Worm (Caenorhabditis elegans) whole organism, L3 larva: ENCODE data around the gene ZC196.4.

Source experiments
- R02D3.7 ChIP-seq: fragments of 150-350 bp; optimal IDR thresholded peaks from 2 replicates; lab custom pipeline; 2014; ENCODE audit warnings: missing biosample characterization, missing genetic modification characterization
- ZK546.5 ChIP-seq: sonication (generic microtip); optimal IDR thresholded peaks from 2 replicates; lab custom pipeline; 2017; ENCODE audit warnings: missing biosample characterization, missing genetic modification characterization
- aly-2 ChIP-seq: fragments of 150-350 bp; optimal IDR thresholded peaks from 2 replicates; lab custom pipeline; 2014; ENCODE audit warnings: missing biosample characterization, missing genetic modification characterization
- ceh-16 ChIP-seq: sonication (generic microtip); optimal IDR thresholded peaks from 2 replicates; lab custom pipeline; 2017; ENCODE audit warnings: missing biosample characterization, missing genetic modification characterization
- ceh-28 ChIP-seq: fragments of 150-350 bp; optimal IDR thresholded peaks from 2 replicates; lab custom pipeline; 2014; ENCODE audit warnings: missing biosample characterization, missing genetic modification reagents, missing genetic modification characterization
- ceh-82 ChIP-seq: fragments of 150-350 bp; optimal IDR thresholded peaks from 2 replicates; lab custom pipeline; 2014; ENCODE audit warnings: missing biosample characterization, missing genetic modification characterization
- ceh-9 ChIP-seq: sonication (generic microtip); optimal IDR thresholded peaks from 2 replicates; lab custom pipeline; 2018; ENCODE audit warnings: missing biosample characterization, missing genetic modification characterization
- daf-12 ChIP-seq: fragments of 150-350 bp; optimal IDR thresholded peaks from 2 replicates; lab custom pipeline; 2014; ENCODE audit warnings: missing biosample characterization, missing genetic modification reagents, missing genetic modification characterization
- egl-27 ChIP-seq: sonication (generic microtip); optimal IDR thresholded peaks from 4 replicates; lab custom pipeline; 2017; ENCODE audit warnings: missing biosample characterization, missing genetic modification reagents, missing genetic modification characterization
- egl-5 ChIP-seq: fragments of 150-350 bp; optimal IDR thresholded peaks from 2 replicates; lab custom pipeline; 2017; ENCODE audit warnings: missing biosample characterization, missing genetic modification reagents, missing genetic modification characterization, inconsistent platforms
- elt-1 ChIP-seq: fragments of 150-350 bp; optimal IDR thresholded peaks from 2 replicates; lab custom pipeline; 2014; ENCODE audit warnings: missing biosample characterization, missing genetic modification characterization
- elt-2 ChIP-seq: sonication (generic microtip); optimal IDR thresholded peaks from 2 replicates; lab custom pipeline; 2016; ENCODE audit warnings: missing genetic modification reagents, mild to moderate bottlenecking, missing genetic modification characterization, missing compliant biosample characterization
- elt-3 ChIP-seq, 3 experiments: fragments of 150-350 bp in 1 of 3; sonication (generic microtip) in 2 of 3; optimal IDR thresholded peaks; 2 replicates in 2 of 3; 4 replicates in 1 of 3; lab custom pipeline; 2014 to 2017; ENCODE audit warnings: missing biosample characterization in 3 of 3, missing genetic modification characterization in 3 of 3
- eor-1 ChIP-seq, 2 experiments: fragments of 150-350 bp; optimal IDR thresholded peaks; 2 replicates each; lab custom pipeline; 2014 to 2018; ENCODE audit warnings: missing biosample characterization in 2 of 2, missing genetic modification characterization in 2 of 2
- fkh-2 ChIP-seq: fragments of 150-350 bp; optimal IDR thresholded peaks from 2 replicates; lab custom pipeline; 2014; ENCODE audit warnings: missing biosample characterization, missing genetic modification reagents, missing genetic modification characterization
- fos-1 ChIP-seq: fragments of 150-350 bp; optimal IDR thresholded peaks from 2 replicates; lab custom pipeline; 2014; ENCODE audit warnings: missing biosample characterization, missing genetic modification characterization
- lin-15B ChIP-seq: fragments of 150-350 bp; optimal IDR thresholded peaks from 2 replicates; lab custom pipeline; 2014; ENCODE audit warnings: missing biosample characterization, missing genetic modification characterization
- mdl-1 ChIP-seq: fragments of 150-350 bp; optimal IDR thresholded peaks from 2 replicates; lab custom pipeline; 2014; ENCODE audit warnings: missing biosample characterization, missing genetic modification characterization
- mml-1 ChIP-seq: fragments of 150-350 bp; sonication (generic microtip); optimal IDR thresholded peaks from 3 replicates; lab custom pipeline; 2014; ENCODE audit warnings: missing biosample characterization, missing genetic modification characterization
- nhr-11 ChIP-seq: fragments of 150-350 bp; optimal IDR thresholded peaks from 2 replicates; lab custom pipeline; 2014; ENCODE audit warnings: missing biosample characterization, missing genetic modification characterization
- nhr-12 ChIP-seq: fragments of 150-350 bp; optimal IDR thresholded peaks from 2 replicates; lab custom pipeline; 2014; ENCODE audit warnings: missing biosample characterization, missing genetic modification characterization
- nhr-23 ChIP-seq: fragments of 150-350 bp; optimal IDR thresholded peaks from 2 replicates; lab custom pipeline; 2014; ENCODE audit warnings: missing biosample characterization, missing genetic modification reagents, missing genetic modification characterization
- nhr-237 ChIP-seq: fragments of 150-350 bp; optimal IDR thresholded peaks from 2 replicates; lab custom pipeline; 2014; ENCODE audit warnings: missing biosample characterization, missing genetic modification characterization
- nhr-25 ChIP-seq: sonication (generic microtip); optimal IDR thresholded peaks from 2 replicates; lab custom pipeline; 2017; ENCODE audit warnings: missing biosample characterization, missing genetic modification characterization
- nhr-28 ChIP-seq: fragments of 150-350 bp; optimal IDR thresholded peaks from 2 replicates; lab custom pipeline; 2014; ENCODE audit warnings: missing biosample characterization, missing genetic modification characterization
- nhr-43 ChIP-seq: sonication (generic microtip); optimal IDR thresholded peaks from 2 replicates; lab custom pipeline; 2016; ENCODE audit warnings: mild to moderate bottlenecking, missing genetic modification characterization, missing compliant biosample characterization; ENCODE audit not compliant: poor library complexity, severe bottlenecking
- nhr-67 ChIP-seq: fragments of 150-350 bp; optimal IDR thresholded peaks from 2 replicates; lab custom pipeline; 2014; ENCODE audit warnings: missing biosample characterization, missing genetic modification characterization
- nhr-77 ChIP-seq: fragments of 150-350 bp; optimal IDR thresholded peaks from 2 replicates; lab custom pipeline; 2014; ENCODE audit warnings: missing biosample characterization, missing genetic modification characterization
- pha-4 ChIP-seq: fragments of 150-350 bp; optimal IDR thresholded peaks from 2 replicates; lab custom pipeline; 2014; ENCODE audit warnings: missing biosample characterization, missing genetic modification reagents, missing genetic modification characterization
- pqm-1 ChIP-seq: fragments of 150-350 bp; optimal IDR thresholded peaks from 2 replicates; lab custom pipeline; 2017; ENCODE audit warnings: missing biosample characterization, missing genetic modification characterization, inconsistent platforms
- sea-2 ChIP-seq: fragments of 150-350 bp; sonication (generic microtip); optimal IDR thresholded peaks from 4 replicates; lab custom pipeline; 2014; ENCODE audit warnings: missing biosample characterization, missing genetic modification reagents, missing genetic modification characterization
- skn-1 ChIP-seq: fragments of 150-350 bp; optimal IDR thresholded peaks from 2 replicates; lab custom pipeline; 2014; ENCODE audit warnings: missing biosample characterization, missing genetic modification characterization
- snpc-4 ChIP-seq: fragments of 150-350 bp; optimal IDR thresholded peaks from 2 replicates; lab custom pipeline; 2014; ENCODE audit warnings: missing biosample characterization, missing genetic modification characterization
- tbx-2 ChIP-seq: sonication (generic microtip); optimal IDR thresholded peaks from 2 replicates; lab custom pipeline; 2016; ENCODE audit warnings: mild to moderate bottlenecking, missing genetic modification characterization, missing compliant biosample characterization
- unc-39 ChIP-seq: sonication (generic microtip); optimal IDR thresholded peaks from 4 replicates; lab custom pipeline; 2017; ENCODE audit warnings: missing biosample characterization, missing genetic modification characterization
- unc-62 ChIP-seq: fragments of 150-350 bp; sonication (generic microtip); optimal IDR thresholded peaks from 4 replicates; lab custom pipeline; 2014; ENCODE audit warnings: missing biosample characterization, missing genetic modification reagents, missing genetic modification characterization
- zag-1 ChIP-seq: fragments of 150-350 bp; optimal IDR thresholded peaks from 2 replicates; lab custom pipeline; 2014; ENCODE audit warnings: missing biosample characterization, missing genetic modification characterization
- ztf-11 ChIP-seq: fragments of 150-350 bp; optimal IDR thresholded peaks from 2 replicates; lab custom pipeline; 2014; ENCODE audit warnings: missing biosample characterization, missing genetic modification characterization
- ztf-4 ChIP-seq: fragments of 150-350 bp; optimal IDR thresholded peaks from 2 replicates; lab custom pipeline; 2014; ENCODE audit warnings: missing biosample characterization, missing genetic modification characterization

Gene ZC196.4

ce11 chrV:8758618-8759017 is 25.7 kb downstream of the ZC196.4 start, which contains the start of gene B0507.7:
B0507.7 (minus strand) TSS chrV:8758718.
- no peak for TF ChIP-seq sea-2 (GFP tag; lab: Kevin White, UChicago)
- no peak for TF ChIP-seq egl-27
- TF ChIP-seq nhr-11 (tag; lab: Kevin White, UChicago) = no peak
- no peak for TF ChIP-seq ceh-9 (tag; lab: Kevin White, UChicago)
- no peak for TF ChIP-seq eor-1 (tag; optimal IDR thresholded peaks at IDR 0.05; lab: Kevin White, UChicago)
- no peak for TF ChIP-seq mdl-1 (tag; lab: Kevin White, UChicago)
- no peak for TF ChIP-seq ztf-4 (tag; lab: Kevin White, UChicago)

- TF ChIP-seq nhr-25 = no peak
- no peak for TF ChIP-seq R02D3.7 (tag; lab: Kevin White, UChicago)
- TF ChIP-seq nhr-43 = no peak
- no peak for TF ChIP-seq eor-1 (tag; optimal IDR thresholded peaks at IDR 0.05; lab: Kevin White, UChicago)
- TF ChIP-seq egl-5 (tag; lab: Kevin White, UChicago) = no peak
- TF ChIP-seq unc-39 = no peak
- no peak for TF ChIP-seq fkh-2 (tag; lab: Kevin White, UChicago)
- TF ChIP-seq ceh-28 (tag; lab: Kevin White, UChicago) = no peak
- no peak for TF ChIP-seq skn-1 (tag; lab: Kevin White, UChicago)
- no peak for TF ChIP-seq aly-2 (tag; lab: Kevin White, UChicago)
- no peak for TF ChIP-seq pha-4 (tag; lab: Kevin White, UChicago)
These were observed 27.5 kb downstream of the ZC196.4 start, which contains the start of gene ddn-1 for ce11 chrV:8760416-8760815. ddn-1 (minus strand) TSS chrV:8760516.

- TF ChIP-seq nhr-237 (no peak), pha-4 (tag; lab: Kevin White, UChicago) (no peak), ceh-82 (tag; lab: Kevin White, UChicago) (no peak), ztf-4 (tag; lab: Kevin White, UChicago) (no peak), nhr-25 (no peak), ceh-16 (tag; lab: Kevin White, UChicago) (no peak), sea-2 (GFP tag; lab: Kevin White, UChicago) (no peak), unc-39 (no peak), ZK546.5 (tag; lab: Kevin White, UChicago) (no peak), egl-27 (no peak), pqm-1 (tag; lab: Kevin White, UChicago) (no peak), ceh-9 (tag; lab: Kevin White, UChicago) (no peak), mml-1 (tag; lab: Kevin White, UChicago) (no peak), lin-15B (tag; lab: Kevin White, UChicago) (no peak), elt-3 (tag; optimal IDR thresholded peaks at IDR 0.05; lab: Kevin White, UChicago) (no peak), daf-12 (tag; lab: Kevin White, UChicago) (no peak), nhr-43 (no peak), nhr-77 (tag; lab: Kevin White, UChicago) (no peak), ztf-11 (tag; lab: Kevin White, UChicago) (no peak), zag-1 (tag; lab: Kevin White, UChicago) (no peak)
These were observed 30.0 kb downstream of the ZC196.4 start, which contains the start of gene B0507.8 for ce11 chrV:8762861-8763260. B0507.8 (minus strand) TSS chrV:8762961.

ce11 chrV:8765938-8766337 is 33.0 kb downstream of the ZC196.4 start, which contains the start of gene B0507.9:
B0507.9 (minus strand) TSS chrV:8766038.
- TF ChIP-seq egl-5 (tag; lab: Kevin White, UChicago) = no peak
- no peak for TF ChIP-seq daf-12 (tag; lab: Kevin White, UChicago)
- no peak for TF ChIP-seq ztf-11 (tag; lab: Kevin White, UChicago)
- no peak for TF ChIP-seq nhr-237
- TF ChIP-seq ceh-28 (tag; lab: Kevin White, UChicago) = no peak
- no peak for TF ChIP-seq nhr-23
- no peak for TF ChIP-seq nhr-28
- no peak for TF ChIP-seq skn-1 (tag; lab: Kevin White, UChicago)
- TF ChIP-seq ceh-9 (tag; lab: Kevin White, UChicago) = no peak
- TF ChIP-seq unc-62 = no peak
- TF ChIP-seq ceh-16 (tag; lab: Kevin White, UChicago) = no peak
- no peak for TF ChIP-seq egl-27
- no peak for TF ChIP-seq fkh-2 (tag; lab: Kevin White, UChicago)
- no peak for TF ChIP-seq tbx-2 (tag; lab: Kevin White, UChicago)

ce11 chrV:8767041-8767440 is 34.1 kb downstream of the ZC196.4 start:
- TF ChIP-seq nhr-28 (no peak), ceh-82 (tag; lab: Kevin White, UChicago) (no peak), pqm-1 (tag; lab: Kevin White, UChicago) (no peak), nhr-77 (tag; lab: Kevin White, UChicago) (no peak), ztf-4 (tag; lab: Kevin White, UChicago) (no peak), egl-5 (tag; lab: Kevin White, UChicago) (no peak), nhr-12 (tag; lab: Kevin White, UChicago) (no peak), nhr-67 (tag; lab: Kevin White, UChicago) (no peak), nhr-23 (no peak), elt-2 (tag; lab: Kevin White, UChicago) (no peak), eor-1 (tag; optimal IDR thresholded peaks at IDR 0.05; lab: Kevin White, UChicago) (no peak), fos-1 (tag; lab: Kevin White, UChicago) (no peak), mml-1 (tag; lab: Kevin White, UChicago) (no peak), elt-1 (tag; lab: Kevin White, UChicago) (no peak), snpc-4 (tag; lab: Kevin White, UChicago) (no peak)
